Worm (Caenorhabditis elegans) whole organism, L4 larva: ENCODE results near the gene lips-10.
A peak's percentile ranks its signal among the peaks of the same experiment; 100 is the strongest.

ENCODE experiments used
- ama-1 ChIP-seq: fragments of 150-350 bp; optimal IDR thresholded peaks from 2 replicates; lab custom pipeline; 2014; ENCODE audit warnings: inconsistent platforms, mixed read lengths
- arid-1 ChIP-seq: fragments of 200-800 bp; sonication (Bioruptor generic); conservative IDR thresholded peaks from 2 replicates; pipeline ENCODE4 v1.3.6; 2022; ENCODE audit warnings: missing genetic modification reagents, missing genetic modification characterization, missing compliant biosample characterization
- ceh-62 ChIP-seq: sonication (generic microtip); optimal IDR thresholded peaks from 2 replicates; lab custom pipeline; 2017; ENCODE audit warnings: missing biosample characterization, missing genetic modification characterization
- dmd-8 ChIP-seq: fragments of 200-800 bp; sonication (Bioruptor generic); IDR thresholded peaks from 2 replicates; pipeline ENCODE4 v1.3.6; 2022; ENCODE audit warnings: missing genetic modification characterization, missing compliant biosample characterization
- dpl-1 ChIP-seq: fragments of 150-350 bp; optimal IDR thresholded peaks from 2 replicates; lab custom pipeline; 2014; ENCODE audit warnings: missing biosample characterization, missing genetic modification reagents, missing genetic modification characterization
- egl-27 ChIP-seq: sonication (generic microtip); optimal IDR thresholded peaks from 3 replicates; lab custom pipeline; 2017; ENCODE audit warnings: missing biosample characterization, missing genetic modification reagents, missing genetic modification characterization
- lsy-2 ChIP-seq, 2 experiments: fragments of 150-350 bp in 1 of 2; sonication (generic microtip) in 1 of 2; optimal IDR thresholded peaks; 2 replicates each; lab custom pipeline; 2014 to 2017; ENCODE audit warnings: missing biosample characterization in 2 of 2, missing genetic modification characterization in 2 of 2
- mdl-1 ChIP-seq, 2 experiments: fragments of 150-350 bp in 1 of 2; sonication (generic microtip) in 1 of 2; optimal IDR thresholded peaks; 2 replicates each; lab custom pipeline; 2014 to 2017; ENCODE audit warnings: missing biosample characterization in 2 of 2, missing genetic modification characterization in 2 of 2
- pha-4 ChIP-seq, 2 experiments: fragments of 150-350 bp in 1 of 2; fragments of 200-800 bp in 1 of 2; sonication (Bioruptor generic) in 1 of 2; IDR thresholded peaks in 1 of 2; optimal IDR thresholded peaks in 1 of 2; 2 replicates each; pipeline versions ENCODE4 v1.3.6 to Lab custom; 2014 to 2022; ENCODE audit warnings: missing genetic modification characterization in 2 of 2, missing genetic modification reagents in 2 of 2, missing biosample characterization in 1 of 2, missing compliant biosample characterization in 1 of 2
- pqm-1 ChIP-seq: sonication (generic microtip); optimal IDR thresholded peaks from 2 replicates; lab custom pipeline; 2017; ENCODE audit warnings: missing biosample characterization, missing genetic modification characterization
- sdz-12 ChIP-seq: fragments of 200-800 bp; sonication (Bioruptor generic); optimal IDR thresholded peaks from 2 replicates; lab custom pipeline; 2018; ENCODE audit warnings: mild to moderate bottlenecking, missing genetic modification characterization, missing compliant biosample characterization
- set-16 ChIP-seq: fragments of 200-800 bp; sonication (Bioruptor generic); IDR thresholded peaks from 2 replicates; pipeline ENCODE4 v1.3.6; 2022; ENCODE audit warnings: missing genetic modification reagents, missing genetic modification characterization, missing compliant biosample characterization
- unc-62 ChIP-seq, 3 experiments: fragments of 150-350 bp in 1 of 3; sonication (generic microtip); optimal IDR thresholded peaks in 2 of 3; peaks in 1 of 3; 1 replicate in 1 of 3; 2 replicates in 2 of 3; lab custom pipeline; 2014 to 2017; ENCODE audit warnings: missing biosample characterization in 3 of 3, missing genetic modification characterization in 3 of 3, missing genetic modification reagents in 3 of 3, missing genotype in 1 of 3
- zfp-2 ChIP-seq: sonication (generic microtip); optimal IDR thresholded peaks from 2 replicates; lab custom pipeline; 2016; ENCODE audit warnings: mild to moderate bottlenecking, missing genetic modification characterization, missing compliant biosample characterization

DNA sequence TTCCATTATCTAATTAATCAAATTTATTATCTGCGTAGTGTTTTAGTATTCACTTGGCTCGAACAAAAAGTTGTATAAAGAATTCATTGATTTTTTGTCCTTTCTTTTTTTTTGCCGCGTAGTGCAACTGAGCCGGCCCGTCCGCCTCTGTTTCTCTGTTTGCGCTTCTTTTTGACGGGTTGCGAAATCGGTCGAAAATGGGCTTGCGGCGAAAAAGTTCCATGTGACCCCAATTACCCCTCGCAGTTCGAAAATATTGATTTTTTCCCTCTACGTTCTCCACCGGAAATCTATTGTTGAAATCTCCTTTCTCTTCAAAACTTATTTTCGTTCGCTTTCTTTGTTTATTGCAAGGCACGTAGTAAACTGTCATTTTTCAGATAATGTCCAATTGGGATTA lies 18.5 kb downstream of the lips-10 start, which contains the start of gene zyg-9:
- TF ChIP-seq set-16 (GFP tag; lab: Robert Waterston, UW) (no peak), arid-1 (GFP tag; lab: Robert Waterston, UW) (no peak), zfp-2 (no peak), mdl-1 (tag; optimal IDR thresholded peaks at IDR 0.05; lab: Kevin White, UChicago) (no peak), pqm-1 (no peak), ama-1 (lab: Kevin White, UChicago) (no peak), dmd-8 (no peak), pha-4 (GFP tag; IDR thresholded peaks at IDR 0.05; lab: Robert Waterston, UW) (no peak), pha-4 (tag; optimal IDR thresholded peaks at IDR 0.05; lab: Kevin White, UChicago) (no peak), egl-27 (tag; lab: Kevin White, UChicago) (no peak), dpl-1 (GFP tag; lab: Kevin White, UChicago) (peak; percentile 5), unc-62 (GFP tag; optimal IDR thresholded peaks at IDR 0.05 in 1 of 2; lab: Kevin White, UChicago) (no peak), unc-62 (tag; optimal IDR thresholded peaks at IDR 0.05; lab: Kevin White, UChicago) (no peak), ceh-62 (no peak), lsy-2 (tag; optimal IDR thresholded peaks at IDR 0.05; lab: Kevin White, UChicago) (peak in 1 of 2 experiments; percentile 60), sdz-12 (GFP tag; lab: Kevin White, UChicago) (no peak)
